Worm (Caenorhabditis elegans) whole organism, L2 larva: Measurements from ENCODE around the gene pqe-1.

Experiments
- R02D3.7 ChIP-seq: fragments of 150-350 bp; optimal IDR thresholded peaks from 2 replicates; lab custom pipeline; 2014; ENCODE audit warnings: missing biosample characterization, missing genetic modification characterization
- egl-27 ChIP-seq: sonication (generic microtip); optimal IDR thresholded peaks from 3 replicates; lab custom pipeline; 2017; ENCODE audit warnings: missing biosample characterization, missing genetic modification reagents, missing genetic modification characterization
- lsy-2 ChIP-seq, 2 experiments: fragments of 150-350 bp in 1 of 2; sonication (generic microtip) in 1 of 2; optimal IDR thresholded peaks; 2 replicates each; lab custom pipeline; 2014 to 2017; ENCODE audit warnings: missing biosample characterization in 2 of 2, missing genetic modification characterization in 2 of 2
- mab-5 ChIP-seq: fragments of 150-350 bp; optimal IDR thresholded peaks from 2 replicates; lab custom pipeline; 2014; ENCODE audit warnings: missing biosample characterization, missing genetic modification characterization
- mdl-1 ChIP-seq, 2 experiments: fragments of 150-350 bp in 1 of 2; sonication (generic microtip) in 1 of 2; optimal IDR thresholded peaks; 2 replicates each; lab custom pipeline; 2017; ENCODE audit warnings: missing biosample characterization in 2 of 2, missing genetic modification characterization in 2 of 2
- nhr-11 ChIP-seq: fragments of 150-350 bp; optimal IDR thresholded peaks from 2 replicates; lab custom pipeline; 2014; ENCODE audit warnings: missing biosample characterization, missing genetic modification characterization
- nhr-12 ChIP-seq: fragments of 150-350 bp; optimal IDR thresholded peaks from 2 replicates; lab custom pipeline; 2014; ENCODE audit warnings: missing biosample characterization, missing genetic modification characterization
- nhr-237 ChIP-seq: fragments of 150-350 bp; optimal IDR thresholded peaks from 2 replicates; lab custom pipeline; 2014; ENCODE audit warnings: missing biosample characterization, missing genetic modification characterization
- nhr-25 ChIP-seq: fragments of 150-350 bp; sonication (generic microtip); optimal IDR thresholded peaks from 3 replicates; lab custom pipeline; 2014; ENCODE audit warnings: missing biosample characterization, missing genetic modification characterization
- nhr-6 ChIP-seq: fragments of 150-350 bp; optimal IDR thresholded peaks from 2 replicates; lab custom pipeline; 2014; ENCODE audit warnings: missing biosample characterization, missing genetic modification characterization
- snpc-4 ChIP-seq: fragments of 150-350 bp; optimal IDR thresholded peaks from 2 replicates; lab custom pipeline; 2014; ENCODE audit warnings: missing biosample characterization, missing genetic modification characterization
- unc-62 ChIP-seq: fragments of 150-350 bp; optimal IDR thresholded peaks from 2 replicates; lab custom pipeline; 2014; ENCODE audit warnings: missing biosample characterization, missing genetic modification reagents, missing genetic modification characterization
- ztf-11 ChIP-seq: sonication (generic microtip); optimal IDR thresholded peaks from 2 replicates; lab custom pipeline; 2017; ENCODE audit warnings: missing biosample characterization, missing genetic modification characterization

DNA sequence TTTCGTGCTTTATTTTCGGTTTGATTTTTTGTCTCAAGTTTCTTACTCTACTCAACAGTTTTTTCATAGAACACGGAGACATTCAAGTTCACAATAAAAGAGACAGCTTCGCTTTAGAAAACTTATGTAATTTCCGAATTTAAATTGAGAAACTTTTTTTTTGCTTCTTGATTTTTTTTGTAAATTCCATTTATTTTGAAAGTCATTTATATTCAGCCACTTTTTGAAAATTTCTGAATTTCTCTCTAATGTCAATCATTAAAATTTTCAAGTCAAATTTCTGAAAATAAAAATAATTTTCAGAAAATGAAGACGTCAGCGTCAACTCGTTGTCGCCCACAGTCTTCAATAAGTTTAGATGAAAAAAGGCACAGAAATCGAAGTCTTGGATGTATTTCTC lies 23.2 kb upstream of the pqe-1 start, which contains the start of gene T15B12.1:
- TF ChIP-seq R02D3.7 (tag; lab: Kevin White, UChicago) = no peak
- TF ChIP-seq nhr-237 (tag; lab: Kevin White, UChicago) = no peak
- no peak for TF ChIP-seq nhr-11 (tag; lab: Kevin White, UChicago)
- TF ChIP-seq ztf-11 (tag; lab: Kevin White, UChicago) = no peak
- no peak for TF ChIP-seq mdl-1 (tag; optimal IDR thresholded peaks at IDR 0.05; lab: Kevin White, UChicago)
- no peak for TF ChIP-seq nhr-12 (tag; lab: Kevin White, UChicago)
- no peak for TF ChIP-seq egl-27 (tag; lab: Kevin White, UChicago)
- no peak for TF ChIP-seq lsy-2 (tag; optimal IDR thresholded peaks at IDR 0.05; lab: Kevin White, UChicago)
- no peak for TF ChIP-seq mab-5 (tag; lab: Kevin White, UChicago)
- TF ChIP-seq nhr-6 (tag; lab: Kevin White, UChicago) = no peak
- no peak for TF ChIP-seq unc-62
- no peak for TF ChIP-seq nhr-25
- no peak for TF ChIP-seq snpc-4 (tag; lab: Kevin White, UChicago)
